Worm (Caenorhabditis elegans) whole organism, late embryonic: Measurements from ENCODE around the gene Y39A3A.4.
A peak's percentile ranks its signal among the peaks of the same experiment; 100 is the strongest.

Experiments
- T23F11.4 ChIP-seq: fragments of 200-800 bp; sonication (Bioruptor generic); optimal IDR thresholded peaks from 2 replicates; lab custom pipeline; 2018; ENCODE audit warnings: mild to moderate bottlenecking, missing genetic modification characterization, missing compliant biosample characterization
- ama-1 ChIP-seq: fragments of 150-350 bp; optimal IDR thresholded peaks from 2 replicates; lab custom pipeline; 2014
- dve-1 ChIP-seq: sonication (generic microtip); optimal IDR thresholded peaks from 2 replicates; lab custom pipeline; 2017; ENCODE audit warnings: antibody characterized with exemption, mild to moderate bottlenecking, missing genetic modification characterization, missing compliant biosample characterization
- elt-4 ChIP-seq: sonication (generic microtip); optimal IDR thresholded peaks from 2 replicates; lab custom pipeline; 2016; ENCODE audit warnings: missing genetic modification characterization, missing compliant biosample characterization
- lim-6 ChIP-seq: sonication (generic microtip); optimal IDR thresholded peaks from 2 replicates; lab custom pipeline; 2016; ENCODE audit warnings: missing genetic modification characterization, missing compliant biosample characterization
- mec-3 ChIP-seq: sonication (generic microtip); optimal IDR thresholded peaks from 2 replicates; lab custom pipeline; 2016; ENCODE audit warnings: borderline replicate concordance, missing genetic modification characterization, missing compliant biosample characterization
- npax-4 ChIP-seq: sonication (generic microtip); optimal IDR thresholded peaks from 2 replicates; lab custom pipeline; 2016; ENCODE audit warnings: missing genetic modification characterization, missing compliant biosample characterization
- odd-2 ChIP-seq: sonication (generic microtip); optimal IDR thresholded peaks from 2 replicates; lab custom pipeline; 2017; ENCODE audit warnings: antibody characterized with exemption, mild to moderate bottlenecking, missing genetic modification characterization, missing compliant biosample characterization
- pha-4 ChIP-seq: fragments of 150-350 bp; optimal IDR thresholded peaks from 2 replicates; lab custom pipeline; 2018; ENCODE audit warnings: missing biosample characterization, missing genetic modification reagents, missing genetic modification characterization
- syd-9 ChIP-seq: sonication (generic microtip); optimal IDR thresholded peaks from 2 replicates; lab custom pipeline; 2016; ENCODE audit warnings: mild to moderate bottlenecking, missing genetic modification characterization, moderate library complexity, missing compliant biosample characterization
- ttx-3 ChIP-seq: sonication (generic microtip); optimal IDR thresholded peaks from 2 replicates; lab custom pipeline; 2016; ENCODE audit warnings: missing genetic modification reagents, missing genetic modification characterization, missing compliant biosample characterization
- unc-55 ChIP-seq: sonication (generic microtip); optimal IDR thresholded peaks from 2 replicates; lab custom pipeline; 2017; ENCODE audit warnings: missing biosample characterization, missing genetic modification reagents, missing genetic modification characterization

- TF ChIP-seq odd-2 (no peak), mec-3 (tag; lab: Kevin White, UChicago) (no peak), ttx-3 (tag; lab: Kevin White, UChicago) (no peak), T23F11.4 (GFP tag; lab: Kevin White, UChicago) (no peak), ama-1 (no peak), elt-4 (tag; lab: Kevin White, UChicago) (no peak), lim-6 (tag; lab: Kevin White, UChicago) (no peak), pha-4 (no peak), syd-9 (tag; lab: Kevin White, UChicago) (no peak), unc-55 (GFP tag; lab: Kevin White, UChicago) (peak; percentile 43), dve-1 (no peak), npax-4 (tag; lab: Kevin White, UChicago) (no peak)
Measured at ce11 chrIII:2100842-2101241, 24.4 kb upstream of the Y39A3A.4 start.
